Fruit fly (Drosophila melanogaster) whole organism, embryonic: ENCODE results near the gene Rrp46.

Experiments used
- ATbp ChIP-seq: fragments of 200-800 bp; sonication (Bioruptor generic); optimal IDR thresholded peaks from 2 replicates; lab custom pipeline; 2017; ENCODE audit warnings: missing biosample characterization, mild to moderate bottlenecking, missing genetic modification characterization, missing genetic modification reagents
- Atf6 ChIP-seq: fragments of 200-800 bp; sonication (Bioruptor generic); IDR thresholded peaks from 2 replicates; pipeline ENCODE4 v1.3.6; 2022; ENCODE audit warnings: missing biosample characterization, missing genetic modification characterization
- BtbVII ChIP-seq: fragments of 200-800 bp; sonication (Bioruptor generic); optimal IDR thresholded peaks from 3 replicates; lab custom pipeline; 2017; ENCODE audit warnings: missing biosample characterization, mild to moderate bottlenecking, missing genetic modification characterization
- CG12071 ChIP-seq: fragments of 200-800 bp; sonication (Bioruptor generic); optimal IDR thresholded peaks from 3 replicates; lab custom pipeline; 2018; ENCODE audit warnings: missing biosample characterization, mild to moderate bottlenecking, missing genetic modification characterization
- CG12104 ChIP-seq: fragments of 200-800 bp; sonication (Bioruptor generic); optimal IDR thresholded peaks from 3 replicates; lab custom pipeline; 2016; ENCODE audit warnings: missing biosample characterization, missing genetic modification characterization
- CG12942 ChIP-seq: fragments of 200-800 bp; sonication (Bioruptor generic); optimal IDR thresholded peaks from 3 replicates; lab custom pipeline; 2016; ENCODE audit warnings: missing biosample characterization, missing genetic modification characterization
- CG13894 ChIP-seq: fragments of 200-800 bp; sonication (Bioruptor generic); optimal IDR thresholded peaks from 3 replicates; lab custom pipeline; 2018; ENCODE audit warnings: missing biosample characterization, mild to moderate bottlenecking, missing genetic modification characterization, moderate library complexity
- CG14710 ChIP-seq: fragments of 200-800 bp; sonication (Bioruptor generic); optimal IDR thresholded peaks from 3 replicates; lab custom pipeline; 2019; ENCODE audit warnings: missing biosample characterization, mild to moderate bottlenecking, missing genetic modification characterization, moderate library complexity
- CG14860 ChIP-seq: fragments of 200-800 bp; sonication (Bioruptor generic); IDR thresholded peaks from 3 replicates; pipeline ENCODE4 v1.3.6; 2022; ENCODE audit warnings: missing biosample characterization, missing genetic modification characterization; ENCODE audit not compliant: partially characterized antibody
- CG15479 ChIP-seq: fragments of 200-800 bp; sonication (Bioruptor generic); optimal IDR thresholded peaks from 3 replicates; lab custom pipeline; 2019; ENCODE audit warnings: missing biosample characterization, mild to moderate bottlenecking, missing genetic modification characterization, moderate library complexity
- CG17359 ChIP-seq: fragments of 200-800 bp; sonication (Bioruptor generic); optimal IDR thresholded peaks from 3 replicates; lab custom pipeline; 2018; ENCODE audit warnings: missing biosample characterization, mild to moderate bottlenecking, missing genetic modification characterization, moderate library complexity
- CG17612 ChIP-seq: fragments of 200-800 bp; sonication (Bioruptor generic); IDR thresholded peaks from 2 replicates; pipeline ENCODE4 v1.3.6; 2022; ENCODE audit warnings: missing biosample characterization, missing genetic modification characterization
- CG2129 ChIP-seq: fragments of 200-800 bp; sonication (Bioruptor generic); IDR thresholded peaks from 2 replicates; pipeline ENCODE4 v1.3.6; 2022; ENCODE audit warnings: missing biosample characterization, missing genetic modification characterization; ENCODE audit not compliant: partially characterized antibody
- CG2678 ChIP-seq: fragments of 200-800 bp; sonication (Bioruptor generic); optimal IDR thresholded peaks from 3 replicates; lab custom pipeline; 2019; ENCODE audit warnings: missing biosample characterization, mild to moderate bottlenecking, missing genetic modification characterization, moderate library complexity
- CG30020 ChIP-seq: fragments of 200-800 bp; optimal IDR thresholded peaks from 2 replicates; lab custom pipeline; 2019; ENCODE audit warnings: missing biosample characterization, mild to moderate bottlenecking, missing genetic modification characterization, moderate library complexity
- CG4328 ChIP-seq: fragments of 200-800 bp; sonication (Bioruptor generic); optimal IDR thresholded peaks from 3 replicates; lab custom pipeline; 2017; ENCODE audit warnings: missing biosample characterization, missing genetic modification reagents, missing genetic modification characterization
- CG6765 ChIP-seq: fragments of 200-800 bp; sonication (Bioruptor generic); optimal IDR thresholded peaks from 3 replicates; lab custom pipeline; 2017; ENCODE audit warnings: missing biosample characterization, mild to moderate bottlenecking, missing genetic modification characterization
- CG6813 ChIP-seq: fragments of 200-800 bp; sonication (Bioruptor generic); optimal IDR thresholded peaks from 2 replicates; lab custom pipeline; 2017; ENCODE audit warnings: missing biosample characterization, missing genetic modification characterization, mild to moderate bottlenecking, moderate library complexity, missing genetic modification reagents
- CG9727 ChIP-seq: fragments of 200-800 bp; sonication (Bioruptor generic); optimal IDR thresholded peaks from 3 replicates; lab custom pipeline; 2017; ENCODE audit warnings: missing biosample characterization, mild to moderate bottlenecking, missing genetic modification characterization
- Chrac-16 ChIP-seq: fragments of 200-800 bp; sonication (Bioruptor generic); optimal IDR thresholded peaks from 3 replicates; lab custom pipeline; 2016; ENCODE audit warnings: missing biosample characterization, missing genetic modification characterization
- Dip3 ChIP-seq: fragments of 200-800 bp; sonication (Bioruptor generic); optimal IDR thresholded peaks from 3 replicates; lab custom pipeline; 2016; ENCODE audit warnings: missing biosample characterization, missing genetic modification characterization
- Dp ChIP-seq: fragments of 200-800 bp; sonication (Bioruptor generic); optimal IDR thresholded peaks from 2 replicates; lab custom pipeline; 2018; ENCODE audit warnings: missing biosample characterization, mild to moderate bottlenecking, missing genetic modification characterization, moderate library complexity
- Ets97D ChIP-seq: fragments of 200-800 bp; sonication (Bioruptor generic); optimal IDR thresholded peaks from 3 replicates; lab custom pipeline; 2016; ENCODE audit warnings: missing biosample characterization, missing genetic modification characterization
- Fer3 ChIP-seq: fragments of 200-800 bp; sonication (Bioruptor generic); optimal IDR thresholded peaks from 2 replicates; lab custom pipeline; 2018; ENCODE audit warnings: missing biosample characterization, mild to moderate bottlenecking, missing genetic modification characterization, moderate library complexity
- Hmr ChIP-seq: fragments of 200-800 bp; sonication (Bioruptor generic); optimal IDR thresholded peaks from 3 replicates; lab custom pipeline; 2017; ENCODE audit warnings: mild to moderate bottlenecking, missing biosample characterization, missing genetic modification reagents, missing genetic modification characterization
- Lim3 ChIP-seq: fragments of 200-800 bp; sonication (Bioruptor generic); IDR thresholded peaks from 2 replicates; pipeline ENCODE4 v1.3.6; 2022; ENCODE audit warnings: missing biosample characterization, missing genetic modification characterization
- Med ChIP-seq: fragments of 200-800 bp; sonication (Bioruptor generic); peaks from one replicate; lab custom pipeline; 2016; ENCODE audit warnings: missing biosample characterization, missing genetic modification characterization, mild to moderate bottlenecking, inconsistent platforms, moderate library complexity
- PHDP ChIP-seq: fragments of 200-800 bp; sonication (Bioruptor generic); optimal IDR thresholded peaks from 3 replicates; lab custom pipeline; 2018; ENCODE audit warnings: missing biosample characterization, mild to moderate bottlenecking, missing genetic modification characterization, moderate library complexity
- Rfx ChIP-seq: fragments of 200-800 bp; sonication (Bioruptor generic); IDR thresholded peaks from 2 replicates; pipeline ENCODE4 v1.3.6; 2022; ENCODE audit warnings: missing biosample characterization, missing genetic modification characterization
- bigmax ChIP-seq: fragments of 200-800 bp; sonication (Bioruptor generic); optimal IDR thresholded peaks from 2 replicates; lab custom pipeline; 2018; ENCODE audit warnings: missing biosample characterization, mild to moderate bottlenecking, missing genetic modification characterization
- caup ChIP-seq: fragments of 200-800 bp; sonication (Bioruptor generic); optimal IDR thresholded peaks from 3 replicates; lab custom pipeline; 2017; ENCODE audit warnings: missing biosample characterization, mild to moderate bottlenecking, missing genetic modification characterization, moderate library complexity; ENCODE audit not compliant: severe bottlenecking
- chinmo ChIP-seq: fragments of 200-800 bp; sonication (Bioruptor generic); IDR thresholded peaks from 4 replicates; pipeline ENCODE4 v1.3.6; 2022; ENCODE audit warnings: missing biosample characterization, missing genetic modification characterization; ENCODE audit not compliant: partially characterized antibody
- cwo ChIP-seq: fragments of 200-800 bp; sonication (Bioruptor generic); optimal IDR thresholded peaks from 3 replicates; lab custom pipeline; 2017; ENCODE audit warnings: missing biosample characterization, missing genetic modification characterization, mild to moderate bottlenecking, moderate library complexity, missing genetic modification reagents
- dpn ChIP-seq, 2 experiments: fragments of 200-800 bp; sonication (Bioruptor generic); optimal IDR thresholded peaks; 3 replicates each; lab custom pipeline; 2016; ENCODE audit warnings: missing biosample characterization in 2 of 2, missing genetic modification characterization in 2 of 2
- fd64A ChIP-seq: fragments of 200-800 bp; sonication (Bioruptor generic); optimal IDR thresholded peaks from 3 replicates; lab custom pipeline; 2018; ENCODE audit warnings: missing biosample characterization, mild to moderate bottlenecking, missing genetic modification characterization
- grn ChIP-seq: fragments of 200-800 bp; sonication (Bioruptor generic); optimal IDR thresholded peaks from 3 replicates; lab custom pipeline; 2017; ENCODE audit warnings: missing biosample characterization, missing genetic modification characterization
- h ChIP-seq: fragments of >200 bp; optimal IDR thresholded peaks from 2 replicates; lab custom pipeline; 2017
- hth ChIP-seq: fragments of >200 bp; optimal IDR thresholded peaks from 2 replicates; lab custom pipeline; 2017; ENCODE audit warnings: inconsistent platforms
- insv ChIP-seq, 2 experiments: fragments of 200-800 bp; sonication (Bioruptor generic); optimal IDR thresholded peaks; 3 replicates each; lab custom pipeline; 2016 to 2018; ENCODE audit warnings: missing biosample characterization in 2 of 2, missing genetic modification characterization in 2 of 2
- lbe ChIP-seq: fragments of 200-800 bp; sonication (Bioruptor generic); optimal IDR thresholded peaks from 2 replicates; lab custom pipeline; 2016; ENCODE audit warnings: missing biosample characterization, mild to moderate bottlenecking, missing genetic modification characterization
- lilli ChIP-seq: fragments of 200-800 bp; sonication (Bioruptor generic); optimal IDR thresholded peaks from 3 replicates; lab custom pipeline; 2016; ENCODE audit warnings: missing biosample characterization, missing genetic modification characterization
- mirr ChIP-seq: fragments of 200-800 bp; sonication (Bioruptor generic); optimal IDR thresholded peaks from 3 replicates; lab custom pipeline; 2018; ENCODE audit warnings: missing biosample characterization, mild to moderate bottlenecking, missing genetic modification characterization
- nerfin-2 ChIP-seq: fragments of 200-800 bp; sonication (Bioruptor generic); IDR thresholded peaks from 2 replicates; pipeline ENCODE4 v1.3.6; 2022; ENCODE audit warnings: missing biosample characterization, missing genetic modification characterization; ENCODE audit not compliant: partially characterized antibody
- odd ChIP-seq: fragments of 200-800 bp; sonication (Bioruptor generic); optimal IDR thresholded peaks from 2 replicates; lab custom pipeline; 2017; ENCODE audit warnings: missing biosample characterization, mild to moderate bottlenecking, missing genetic modification characterization
- pros ChIP-seq: fragments of 200-800 bp; sonication (Bioruptor generic); optimal IDR thresholded peaks from 3 replicates; lab custom pipeline; 2019; ENCODE audit warnings: missing biosample characterization, mild to moderate bottlenecking, missing genetic modification characterization, moderate library complexity
- row ChIP-seq: fragments of 200-800 bp; sonication (Bioruptor generic); IDR thresholded peaks from 3 replicates; pipeline ENCODE4 v1.3.6; 2022; ENCODE audit warnings: missing biosample characterization, missing genetic modification characterization
- sd ChIP-seq: fragments of 200-800 bp; sonication (Bioruptor generic); optimal IDR thresholded peaks from 3 replicates; lab custom pipeline; 2018; ENCODE audit warnings: missing biosample characterization, mild to moderate bottlenecking, missing genetic modification characterization, moderate library complexity
- tap ChIP-seq: fragments of 200-800 bp; optimal IDR thresholded peaks from 3 replicates; lab custom pipeline; 2019; ENCODE audit warnings: missing biosample characterization, mild to moderate bottlenecking, missing genetic modification characterization, moderate library complexity
- tup ChIP-seq: fragments of 200-800 bp; sonication (Bioruptor generic); optimal IDR thresholded peaks from 2 replicates; lab custom pipeline; 2016; ENCODE audit warnings: missing biosample characterization, mild to moderate bottlenecking, missing genetic modification characterization, moderate library complexity

Rrp46 gene

DNA sequence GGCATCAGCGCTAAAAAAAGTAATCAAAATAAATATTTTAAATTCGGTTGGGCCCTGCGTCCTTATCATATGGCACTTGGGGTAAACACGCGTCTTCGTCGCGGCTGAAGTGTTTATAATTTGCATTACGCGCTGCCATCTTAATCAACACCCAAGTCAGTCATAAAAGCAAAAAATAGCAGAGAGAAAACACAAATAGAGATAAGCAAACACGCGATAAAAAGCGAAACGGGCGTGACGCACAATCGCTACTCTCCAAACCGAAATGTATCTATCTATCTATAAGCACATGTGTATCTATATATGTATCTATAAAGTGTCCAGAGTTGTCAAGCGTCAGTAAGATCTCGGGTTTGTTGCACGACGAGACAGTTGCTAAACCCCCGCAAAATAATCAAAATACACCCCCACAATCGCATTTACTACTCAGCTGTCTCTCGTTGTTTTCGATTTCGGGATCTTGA, 22.2 kb upstream of the Rrp46 start (continued):
- TF ChIP-seq CG2678 = peak; percentile 66
- no peak for TF ChIP-seq h (lab: Kevin White, UChicago)
- TF ChIP-seq CG15479 (GFP tag; lab: Kevin White, UChicago) = peak; percentile 6
- no peak for TF ChIP-seq Dp
- peak; percentile 15 for TF ChIP-seq odd (GFP tag; lab: Kevin White, UChicago)
- TF ChIP-seq CG17359 (tag; lab: Kevin White, UChicago) = peak; percentile 48
- TF ChIP-seq Atf6 (GFP tag; lab: Robert Waterston, UW) = peak; percentile 12; the same call in 1 of the 2 replicates
- TF ChIP-seq nerfin-2 (GFP tag; lab: Robert Waterston, UW) = no peak
- peak; percentile 63 for TF ChIP-seq Hmr (GFP tag; lab: Kevin White, UChicago)
- TF ChIP-seq Dip3 (GFP tag; lab: Kevin White, UChicago) = no peak
- peak; percentile 39 for TF ChIP-seq CG9727 (GFP tag; lab: Kevin White, UChicago)
- TF ChIP-seq CG6765 (GFP tag; lab: Kevin White, UChicago) = peak; percentile 41
- peak; percentile 42; the same call in 1 of the 2 replicates for TF ChIP-seq Rfx (GFP tag; lab: Robert Waterston, UW)
- TF ChIP-seq insv (GFP tag; optimal IDR thresholded peaks at IDR 0.05; lab: Kevin White, UChicago) = no peak
- TF ChIP-seq CG17612 (GFP tag; lab: Robert Waterston, UW) = no peak
- peak; percentile 94 for TF ChIP-seq mirr
- TF ChIP-seq grn = peak; percentile 65
- TF ChIP-seq CG30020 (tag; lab: Kevin White, UChicago) = no peak
- TF ChIP-seq lbe = peak; percentile 70
- TF ChIP-seq CG14710 (tag; lab: Kevin White, UChicago) = no peak
- TF ChIP-seq Ets97D (GFP tag; lab: Kevin White, UChicago) = peak; percentile 15
- peak; percentile 83 for TF ChIP-seq CG6813 (GFP tag; lab: Kevin White, UChicago)
- 0 out of 4 replicates have a peak, but pooled peaks have one; percentile 62 for TF ChIP-seq chinmo (GFP tag; lab: Robert Waterston, UW)
- no peak for TF ChIP-seq tup
- no peak for TF ChIP-seq lilli (GFP tag; lab: Kevin White, UChicago)
- TF ChIP-seq Chrac-16 (GFP tag; lab: Kevin White, UChicago) = no peak
- peak; percentile 92 for TF ChIP-seq Med (GFP tag; lab: Kevin White, UChicago)
- no peak for TF ChIP-seq row (GFP tag; lab: Robert Waterston, UW)
- peak; percentile 35 for TF ChIP-seq CG4328 (GFP tag; lab: Kevin White, UChicago)
- TF ChIP-seq CG2129 = no peak
- TF ChIP-seq hth (lab: Kevin White, UChicago) = no peak
- TF ChIP-seq Lim3 (GFP tag; lab: Robert Waterston, UW) = no peak
- TF ChIP-seq Fer3 (tag; lab: Kevin White, UChicago) = peak; percentile 50
- TF ChIP-seq CG12942 (GFP tag; lab: Kevin White, UChicago) = no peak
- TF ChIP-seq bigmax (GFP tag; lab: Kevin White, UChicago) = no peak
- TF ChIP-seq CG14860 (GFP tag; lab: Robert Waterston, UW) = no peak
- TF ChIP-seq CG12104 (GFP tag; lab: Kevin White, UChicago) = peak; percentile 7
- TF ChIP-seq BtbVII (GFP tag; lab: Kevin White, UChicago) = peak; percentile 46
- peak; percentile 20 for TF ChIP-seq CG13894 (tag; lab: Kevin White, UChicago)
- peak; percentile 16 for TF ChIP-seq PHDP
- no peak for TF ChIP-seq pros
- peak; percentile 28 for TF ChIP-seq CG12071 (GFP tag; lab: Kevin White, UChicago)
- TF ChIP-seq ATbp (GFP tag; lab: Kevin White, UChicago) = peak; percentile 25
- TF ChIP-seq sd (tag; lab: Kevin White, UChicago) = peak; percentile 56
- TF ChIP-seq dpn (GFP tag; optimal IDR thresholded peaks at IDR 0.05; lab: Kevin White, UChicago) = no peak
- TF ChIP-seq fd64A = peak; percentile 26
- TF ChIP-seq tap (tag; lab: Kevin White, UChicago) = no peak
- peak; percentile 49 for TF ChIP-seq caup (GFP tag; lab: Kevin White, UChicago)
- peak; percentile 98 for TF ChIP-seq cwo (GFP tag; lab: Kevin White, UChicago)
